Worm (Caenorhabditis elegans) whole organism, midembryonic: ENCODE results near the gene ace-1.

Experiments used
- flt-1 ChIP-seq: fragments of 200-800 bp; sonication (Bioruptor generic); IDR thresholded peaks from 2 replicates; pipeline ENCODE4 v1.3.6; 2022; ENCODE audit warnings: missing genetic modification characterization, missing compliant biosample characterization
- ztf-23 ChIP-seq: fragments of 200-800 bp; sonication (Bioruptor generic); IDR thresholded peaks from 2 replicates; pipeline ENCODE4 v1.3.6; 2022; ENCODE audit warnings: missing genetic modification reagents, missing genetic modification characterization, missing compliant biosample characterization

- TF ChIP-seq ztf-23 (GFP tag; lab: Robert Waterston, UW) (no peak), flt-1 (GFP tag; lab: Robert Waterston, UW) (no peak)
These were observed 49.5 kb upstream of the ace-1 start, which contains the start of gene T01B4.3 for ce11 chrX:16317629-16318028.
